Fruit fly (Drosophila melanogaster): ENCODE data around the gene Edc3.

Gene Edc3

DNA sequence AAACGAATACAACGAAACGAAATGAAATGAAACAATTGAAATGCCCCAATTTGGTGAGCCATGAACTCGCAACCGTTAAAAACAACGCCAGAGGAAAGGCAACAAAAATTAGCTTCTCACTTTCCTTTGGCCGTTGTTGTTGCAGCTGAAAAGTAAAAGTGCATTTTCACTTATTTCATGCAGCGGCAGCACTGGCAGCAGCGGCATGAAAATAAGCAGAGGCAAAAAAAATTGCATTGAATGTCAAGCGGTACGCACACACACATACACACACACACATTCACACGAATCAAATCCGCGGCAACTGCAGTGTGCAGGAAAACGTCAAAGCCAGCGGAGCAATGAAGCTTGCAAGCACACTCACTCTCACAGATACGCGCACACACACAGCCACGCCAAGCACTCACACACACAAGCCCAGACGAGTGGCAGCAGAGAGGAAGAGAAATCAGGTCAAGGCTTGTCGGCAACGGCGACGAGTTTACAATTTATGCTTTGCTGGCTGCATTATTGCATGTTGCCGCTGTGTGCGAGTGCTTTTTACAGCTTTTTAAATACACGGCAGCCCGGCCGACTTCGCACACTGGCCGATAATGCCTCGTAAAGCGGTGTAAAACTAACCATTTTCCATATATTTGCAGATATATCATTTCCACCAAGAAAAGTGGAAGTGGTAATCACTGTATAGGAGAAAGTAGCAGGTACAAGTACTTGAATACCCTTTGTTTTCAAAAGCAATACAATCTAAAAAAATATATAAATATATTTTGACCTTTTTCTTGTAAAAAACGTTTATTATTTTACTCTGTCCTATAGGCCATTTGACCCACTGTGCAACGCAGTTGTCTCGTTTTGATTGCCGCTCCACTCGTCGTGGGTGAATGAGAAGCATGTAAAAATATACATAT, 36.9 kb upstream of the Edc3 start (continued):
- peak; percentile 87 for TF ChIP-seq CG2875 (GFP tag; optimal IDR thresholded peaks at IDR 0.05)
- TF ChIP-seq aop (GFP tag; IDR thresholded peaks at IDR 0.05) = no peak
- peak; percentile 69 for TF ChIP-seq tin (GFP tag; optimal IDR thresholded peaks at IDR 0.05)
- TF ChIP-seq CG1832 (GFP tag; optimal IDR thresholded peaks at IDR 0.05) = no peak
- no peak for TF ChIP-seq HLHmδ (GFP tag; optimal IDR thresholded peaks at IDR 0.05)
- peak; percentile 22 for TF ChIP-seq trh (GFP tag; optimal IDR thresholded peaks at IDR 0.05)
- no peak for TF ChIP-seq wdn (GFP tag; IDR thresholded peaks at IDR 0.05)
- no peak for TF ChIP-seq Rfx (GFP tag; IDR thresholded peaks at IDR 0.05)
- TF ChIP-seq exex (tag; optimal IDR thresholded peaks at IDR 0.05) = no peak
- TF ChIP-seq chinmo (GFP tag; IDR thresholded peaks at IDR 0.05; ENCODE audit: partially characterized antibody) = peak; percentile 76; the same call in 1 of the 4 replicates
- peak; percentile 40; the same call in 1 of the 3 replicates for TF ChIP-seq vnd (GFP tag; IDR thresholded peaks at IDR 0.05; ENCODE audit: partially characterized antibody)
- TF ChIP-seq eve (GFP tag; optimal IDR thresholded peaks at IDR 0.05) = no peak
- 0 out of 3 replicates have a peak, but pooled peaks have one; percentile 57 for TF ChIP-seq CG3726 (GFP tag; IDR thresholded peaks at IDR 0.05)
- no peak for TF ChIP-seq CG6765 (GFP tag; optimal IDR thresholded peaks at IDR 0.05)
- peak; percentile 82 for TF ChIP-seq tap (tag; optimal IDR thresholded peaks at IDR 0.05)
- TF ChIP-seq peb (GFP tag; IDR thresholded peaks at IDR 0.05) = peak; percentile 71
- TF ChIP-seq psq (GFP tag; optimal IDR thresholded peaks at IDR 0.05) = peak; percentile 22
- no peak for TF ChIP-seq CG9932 (GFP tag; IDR thresholded peaks at IDR 0.05)
- no peak for TF ChIP-seq fu2 (GFP tag; optimal IDR thresholded peaks at IDR 0.05)
- TF ChIP-seq CG18599 (GFP tag; optimal IDR thresholded peaks at IDR 0.05) = peak; percentile 53
- TF ChIP-seq CTCF (GFP tag; optimal IDR thresholded peaks at IDR 0.05) = peak; percentile 34
- no peak for TF ChIP-seq CG4854 (GFP tag; optimal IDR thresholded peaks at IDR 0.05)
- TF ChIP-seq CG6689 (GFP tag; IDR thresholded peaks at IDR 0.05) = peak; percentile 76
- TF ChIP-seq CG14860 (GFP tag; IDR thresholded peaks at IDR 0.05; ENCODE audit: partially characterized antibody) = 0 out of 3 replicates have a peak, but pooled peaks have one; percentile 45
- peak; percentile 51 for TF ChIP-seq Oaz (GFP tag; IDR thresholded peaks at IDR 0.05)
- peak; percentile 30; the same call in 1 of the 2 replicates for TF ChIP-seq dati (GFP tag; IDR thresholded peaks at IDR 0.05)
- TF ChIP-seq CG3995 (GFP tag; optimal IDR thresholded peaks at IDR 0.05) = no peak
- TF ChIP-seq salm (tag; optimal IDR thresholded peaks at IDR 0.05) = peak; percentile 85
- peak; percentile 57 for TF ChIP-seq Max (GFP tag; optimal IDR thresholded peaks at IDR 0.05)
- TF ChIP-seq CG2889 (GFP tag; IDR thresholded peaks at IDR 0.05) = no peak; the same call in 2 of the 3 replicates
- TF ChIP-seq nmo (GFP tag; optimal IDR thresholded peaks at IDR 0.05) = peak; percentile 92
- TF ChIP-seq MESR4 (GFP tag; optimal IDR thresholded peaks at IDR 0.05) = no peak
- TF ChIP-seq CG14014 (GFP tag; IDR thresholded peaks at IDR 0.05) = peak; percentile 61; the same call in 1 of the 2 replicates
- no peak for TF ChIP-seq toy (GFP tag; IDR thresholded peaks at IDR 0.05)
- peak; percentile 91 for TF ChIP-seq phol (tag; optimal IDR thresholded peaks at IDR 0.05)
- peak; percentile 78 for TF ChIP-seq CG10366 (GFP tag; IDR thresholded peaks at IDR 0.05)
- TF ChIP-seq sima (GFP tag; optimal IDR thresholded peaks at IDR 0.05) = no peak
- TF ChIP-seq CG14710 (tag; optimal IDR thresholded peaks at IDR 0.05) = peak; percentile 56
- TF ChIP-seq fru (optimal IDR thresholded peaks at IDR 0.05) = no peak
- TF ChIP-seq CG9817 (tag; optimal IDR thresholded peaks at IDR 0.05) = peak; percentile 57
- TF ChIP-seq Elba2 (GFP tag; optimal IDR thresholded peaks at IDR 0.05) = no peak
- TF ChIP-seq CG11456 (GFP tag; IDR thresholded peaks at IDR 0.05) = no peak
- TF ChIP-seq CG4820 (GFP tag; optimal IDR thresholded peaks at IDR 0.05) = peak; percentile 61
- peak; percentile 58 for TF ChIP-seq CG3281 (GFP tag; optimal IDR thresholded peaks at IDR 0.05)
- no peak for TF ChIP-seq al (GFP tag; IDR thresholded peaks at IDR 0.05)
- TF ChIP-seq Dad (GFP tag; optimal IDR thresholded peaks at IDR 0.05) = no peak
- peak; percentile 73 for TF ChIP-seq CG6654 (GFP tag; optimal IDR thresholded peaks at IDR 0.05)
- TF ChIP-seq Ada2b (GFP tag; IDR thresholded peaks at IDR 0.05) = peak; percentile 64
- no peak for TF ChIP-seq Dip3 (GFP tag; optimal IDR thresholded peaks at IDR 0.05)
- TF ChIP-seq caup (GFP tag; optimal IDR thresholded peaks at IDR 0.05; ENCODE audit: severe bottlenecking) = peak; percentile 30
